Worm (Caenorhabditis elegans) whole organism, midembryonic: ENCODE results near the gene C18A3.11.

Experiments
- T22C8.4 ChIP-seq: fragments of 200-800 bp; sonication (Bioruptor generic); IDR thresholded peaks from 2 replicates; pipeline ENCODE4 v1.3.6; 2022; ENCODE audit warnings: missing genetic modification characterization, missing compliant biosample characterization
- cog-1 ChIP-seq: sonication (generic microtip); optimal IDR thresholded peaks from 2 replicates; lab custom pipeline; 2016; ENCODE audit warnings: missing genetic modification characterization, missing compliant biosample characterization
- flt-1 ChIP-seq: fragments of 200-800 bp; sonication (Bioruptor generic); IDR thresholded peaks from 2 replicates; pipeline ENCODE4 v1.3.6; 2022; ENCODE audit warnings: missing genetic modification characterization, missing compliant biosample characterization
- klf-2 ChIP-seq: fragments of 200-800 bp; sonication (Bioruptor generic); conservative IDR thresholded peaks from 2 replicates; pipeline ENCODE4 v1.3.6; 2022; ENCODE audit warnings: missing genetic modification reagents, missing genetic modification characterization, missing compliant biosample characterization
- ref-1 ChIP-seq: fragments of 200-800 bp; sonication (Bioruptor generic); conservative IDR thresholded peaks from 2 replicates; pipeline ENCODE4 v1.3.6; 2022; ENCODE audit warnings: missing genetic modification reagents, missing genetic modification characterization, missing compliant biosample characterization
- ztf-23 ChIP-seq: fragments of 200-800 bp; sonication (Bioruptor generic); IDR thresholded peaks from 2 replicates; pipeline ENCODE4 v1.3.6; 2022; ENCODE audit warnings: missing genetic modification reagents, missing genetic modification characterization, missing compliant biosample characterization
- ztf-29 ChIP-seq: fragments of 200-800 bp; sonication (Bioruptor generic); IDR thresholded peaks from 2 replicates; pipeline ENCODE4 v1.3.6; 2022; ENCODE audit warnings: missing genetic modification reagents, missing genetic modification characterization, missing compliant biosample characterization

DNA sequence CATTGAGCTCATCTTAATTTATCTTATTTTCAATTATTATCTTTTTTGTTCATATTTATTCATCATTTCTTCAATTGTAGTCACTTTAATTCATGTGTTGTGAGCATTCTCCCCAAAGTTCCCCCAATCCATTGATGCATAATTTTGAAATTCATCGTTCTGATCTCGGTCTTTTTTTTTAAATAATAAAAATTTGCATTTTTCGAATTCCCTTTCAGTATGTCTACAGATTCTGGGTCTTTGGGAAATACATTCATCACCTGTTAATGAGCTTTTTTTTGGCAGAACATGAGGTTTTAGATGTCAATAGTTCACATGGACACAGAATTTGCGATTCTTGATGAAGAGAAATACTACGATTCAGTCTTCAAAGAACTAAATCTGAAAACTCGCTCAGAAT lies 11.0 kb upstream of the C18A3.11 start, which contains the start of gene damt-1:
- no peak for TF ChIP-seq ztf-29 (GFP tag; lab: Robert Waterston, UW)
- no peak for TF ChIP-seq flt-1 (GFP tag; lab: Robert Waterston, UW)
- TF ChIP-seq ref-1 (GFP tag; lab: Robert Waterston, UW) = no peak
- no peak for TF ChIP-seq ztf-23
- TF ChIP-seq T22C8.4 (GFP tag; lab: Robert Waterston, UW) = no peak
- no peak for TF ChIP-seq klf-2 (GFP tag; lab: Robert Waterston, UW)
- no peak for TF ChIP-seq cog-1 (tag; lab: Kevin White, UChicago)
